Fruit fly (Drosophila melanogaster): ENCODE measurements around the gene LSm-4.
A peak's percentile ranks its signal among the peaks of the same experiment; 100 is the strongest.

LSm-4 gene

DNA sequence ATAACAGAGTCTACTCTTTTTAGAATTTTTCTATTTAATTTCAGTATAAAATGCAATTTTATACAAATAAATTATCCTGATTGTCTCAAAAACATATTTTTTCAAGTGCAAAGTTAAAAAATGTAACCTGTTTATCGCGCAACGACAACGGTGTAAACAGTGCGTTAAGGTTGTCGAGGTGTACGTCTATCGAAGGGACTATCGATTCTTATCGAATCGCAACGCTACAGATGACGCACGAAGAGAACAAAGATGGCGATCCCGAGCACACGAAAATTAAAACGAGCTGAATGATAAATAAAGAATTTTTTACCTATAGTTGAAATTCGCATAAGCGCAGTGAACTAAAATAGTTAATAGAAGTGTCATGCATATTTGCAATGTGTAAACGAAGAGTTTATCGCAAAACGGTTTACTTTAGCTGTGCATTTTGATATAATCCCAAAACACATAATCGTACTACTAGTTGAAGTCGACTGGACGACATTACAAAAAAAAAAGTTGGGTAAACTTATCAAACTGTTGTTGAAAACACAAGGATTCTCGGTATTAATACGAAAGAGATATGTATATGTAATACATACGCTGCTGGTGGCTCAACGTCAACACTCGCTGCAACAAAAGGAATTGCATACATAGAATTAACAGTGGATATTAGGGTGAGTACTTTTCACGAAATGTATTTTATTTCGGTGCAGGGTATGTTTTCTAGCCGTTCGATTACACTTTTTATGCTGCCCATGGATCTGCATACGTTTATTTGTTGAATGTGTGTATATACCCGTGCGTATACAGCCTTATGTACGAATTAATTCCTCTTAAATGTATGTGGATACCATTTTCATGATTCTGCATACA is 16.9 kb downstream of the LSm-4 start, which contains the start of gene da (continued):
- TF ChIP-seq CG4404 (GFP tag; IDR thresholded peaks at IDR 0.05) (no peak), CG17568 (GFP tag; optimal IDR thresholded peaks at IDR 0.05) (peak; percentile 24), MESR4 (GFP tag; optimal IDR thresholded peaks at IDR 0.05) (peak; percentile 91), ap (GFP tag; IDR thresholded peaks at IDR 0.05) (no peak), sima (GFP tag; optimal IDR thresholded peaks at IDR 0.05) (no peak), CG8089 (GFP tag; optimal IDR thresholded peaks at IDR 0.05) (peak; percentile 32), HHEX (GFP tag; optimal IDR thresholded peaks at IDR 0.05) (peak; percentile 40), CG3407 (GFP tag; optimal IDR thresholded peaks at IDR 0.05) (no peak), CG7963 (GFP tag; IDR thresholded peaks at IDR 0.05; ENCODE audit: partially characterized antibody) (peak; percentile 44; the same call in 1 of the 3 replicates), CG2712 (tag; optimal IDR thresholded peaks at IDR 0.05) (peak; percentile 71), unpg (GFP tag; optimal IDR thresholded peaks at IDR 0.05) (peak; percentile 52), chn (GFP tag; optimal IDR thresholded peaks at IDR 0.05) (peak; percentile 46), Rx (GFP tag; IDR thresholded peaks at IDR 0.05) (no peak; the same call in 1 of the 2 replicates), grn (GFP tag; optimal IDR thresholded peaks at IDR 0.05) (peak; percentile 34), CG6791 (GFP tag; IDR thresholded peaks at IDR 0.05; ENCODE audit: partially characterized antibody) (peak; percentile 60; the same call in 1 of the 3 replicates), jumu (GFP tag; optimal IDR thresholded peaks at IDR 0.05) (peak; percentile 64), Hey (tag; optimal IDR thresholded peaks at IDR 0.05) (no peak), CG12391 (tag; optimal IDR thresholded peaks at IDR 0.05) (peak; percentile 83), Hr39 (optimal IDR thresholded peaks at IDR 0.05) (no peak), Scr (GFP tag; IDR thresholded peaks at IDR 0.05; ENCODE audit: partially characterized antibody) (peak; percentile 59), gce (GFP tag; IDR thresholded peaks at IDR 0.05) (no peak; the same call in 2 of the 3 replicates), CG32772 (GFP tag; IDR thresholded peaks at IDR 0.05) (no peak; the same call in 1 of the 2 replicates), HLHmδ (GFP tag; optimal IDR thresholded peaks at IDR 0.05) (no peak), Mrtf (GFP tag; IDR thresholded peaks at IDR 0.05) (no peak; the same call in 2 of the 3 replicates), E2f2 (GFP tag; IDR thresholded peaks at IDR 0.05) (peak; percentile 47; the same call in 1 of the 2 replicates), CG11504 (tag; optimal IDR thresholded peaks at IDR 0.05) (peak; percentile 72), mld (GFP tag; IDR thresholded peaks at IDR 0.05; ENCODE audit: partially characterized antibody) (no peak), CkIIα-i1 (GFP tag; IDR thresholded peaks at IDR 0.05) (no peak), CG30431 (GFP tag; optimal IDR thresholded peaks at IDR 0.05) (no peak), zfh1 (GFP tag; IDR thresholded peaks at IDR 0.05) (peak; percentile 40; the same call in 1 of the 3 replicates), Oli (tag; optimal IDR thresholded peaks at IDR 0.05) (no peak), CG30020 (tag; optimal IDR thresholded peaks at IDR 0.05) (peak; percentile 99), bbx (GFP tag; IDR thresholded peaks at IDR 0.05; ENCODE audit: partially characterized antibody) (peak; percentile 60), gro (GFP tag; optimal IDR thresholded peaks at IDR 0.05) (peak; percentile 61), Trl (optimal IDR thresholded peaks at IDR 0.05) (no peak), Trl (GFP tag; optimal IDR thresholded peaks at IDR 0.05) (peak; percentile 47), CG13775 (GFP tag; optimal IDR thresholded peaks at IDR 0.05) (peak; percentile 49), fd96Cb (tag; optimal IDR thresholded peaks at IDR 0.05) (peak; percentile 64), Ets65A (GFP tag) (peak; percentile 78), ERR (GFP tag; optimal IDR thresholded peaks at IDR 0.05) (no peak), CG6254 (GFP tag; optimal IDR thresholded peaks at IDR 0.05) (no peak), CG15011 (GFP tag; optimal IDR thresholded peaks at IDR 0.05) (no peak), phol (tag; optimal IDR thresholded peaks at IDR 0.05) (peak; percentile 100), pb (GFP tag; optimal IDR thresholded peaks at IDR 0.05) (no peak), CG11723 (GFP tag; optimal IDR thresholded peaks at IDR 0.05) (peak; percentile 77), CG10209 (GFP tag; optimal IDR thresholded peaks at IDR 0.05) (peak; percentile 52), Asciz (GFP tag; optimal IDR thresholded peaks at IDR 0.05) (peak; percentile 23), hkb (optimal IDR thresholded peaks at IDR 0.05) (no peak), hkb (GFP tag; IDR thresholded peaks at IDR 0.05) (peak; percentile 54)

Measured in whole organism, embryonic.